Worm (Caenorhabditis elegans) whole organism, L1 larva: ENCODE results near the gene srt-59.
A peak's percentile ranks its signal among the peaks of the same experiment; 100 is the strongest.

Source experiments
- C04F5.9 ChIP-seq: sonication (generic microtip); optimal IDR thresholded peaks from 2 replicates; lab custom pipeline; 2016; ENCODE audit warnings: missing genetic modification characterization, missing compliant biosample characterization
- C16A3.4 ChIP-seq: fragments of 150-350 bp; optimal IDR thresholded peaks from 2 replicates; lab custom pipeline; 2014; ENCODE audit warnings: missing biosample characterization, missing genetic modification characterization
- F16B12.6 ChIP-seq: fragments of 150-350 bp; optimal IDR thresholded peaks from 2 replicates; lab custom pipeline; 2014; ENCODE audit warnings: missing biosample characterization, missing genetic modification characterization
- aha-1 ChIP-seq: fragments of 150-350 bp; optimal IDR thresholded peaks from 2 replicates; lab custom pipeline; 2014; ENCODE audit warnings: missing biosample characterization, missing genetic modification characterization
- alr-1 ChIP-seq: fragments of 200-800 bp; sonication (Bioruptor generic); optimal IDR thresholded peaks from 2 replicates; lab custom pipeline; 2018; ENCODE audit warnings: borderline replicate concordance, mild to moderate bottlenecking, missing genetic modification characterization, missing compliant biosample characterization
- ama-1 ChIP-seq: fragments of 150-350 bp; optimal IDR thresholded peaks from 2 replicates; lab custom pipeline; 2014
- blmp-1 ChIP-seq: fragments of 150-350 bp; optimal IDR thresholded peaks from 2 replicates; lab custom pipeline; 2014; ENCODE audit warnings: missing biosample characterization, missing genetic modification characterization
- ceh-8 ChIP-seq: fragments of 200-800 bp; sonication (Bioruptor generic); optimal IDR thresholded peaks from 2 replicates; lab custom pipeline; 2018; ENCODE audit warnings: mild to moderate bottlenecking, missing genetic modification characterization, moderate library complexity, missing compliant biosample characterization
- ceh-82 ChIP-seq, 3 experiments: fragments of 150-350 bp in 1 of 3; sonication (generic microtip) in 2 of 3; optimal IDR thresholded peaks; 2 replicates each; lab custom pipeline; 2014 to 2017; ENCODE audit warnings: missing biosample characterization in 3 of 3, missing genetic modification characterization in 3 of 3
- ceh-88 ChIP-seq: fragments of 200-800 bp; sonication (Bioruptor generic); IDR thresholded peaks from 2 replicates; pipeline ENCODE4 v1.3.6; 2022; ENCODE audit warnings: missing genetic modification characterization, missing compliant biosample characterization
- ces-1 ChIP-seq: fragments of 150-350 bp; optimal IDR thresholded peaks from 2 replicates; lab custom pipeline; 2014; ENCODE audit warnings: missing biosample characterization, missing genetic modification reagents, missing genetic modification characterization
- dpl-1 ChIP-seq, 3 experiments: fragments of 150-350 bp in 2 of 3; sonication (generic microtip) in 1 of 3; optimal IDR thresholded peaks; 2 replicates each; lab custom pipeline; 2014 to 2017; ENCODE audit warnings: missing biosample characterization in 3 of 3, missing genetic modification characterization in 3 of 3, missing genetic modification reagents in 3 of 3
- dsc-1 ChIP-seq: sonication (generic microtip); optimal IDR thresholded peaks from 2 replicates; lab custom pipeline; 2016; ENCODE audit warnings: mild to moderate bottlenecking, missing genetic modification characterization, missing compliant biosample characterization
- efl-1 ChIP-seq, 4 experiments: fragments of 150-350 bp; optimal IDR thresholded peaks in 3 of 4; peaks in 1 of 4; 1 replicate in 1 of 4; 2 replicates in 3 of 4; lab custom pipeline; 2014; ENCODE audit warnings: missing biosample characterization in 2 of 4, missing genetic modification characterization in 2 of 4, missing genetic modification reagents in 2 of 4
- elt-3 ChIP-seq, 6 experiments: fragments of 150-350 bp in 1 of 6; sonication (generic microtip); optimal IDR thresholded peaks; 2 replicates each; lab custom pipeline; 2017 to 2018; ENCODE audit warnings: missing biosample characterization in 6 of 6, missing genetic modification characterization in 6 of 6, inconsistent platforms in 1 of 6
- ets-5 ChIP-seq: fragments of 200-800 bp; sonication (Bioruptor generic); IDR thresholded peaks from 2 replicates; pipeline ENCODE4 v1.3.6; 2022; ENCODE audit warnings: missing genetic modification characterization, missing compliant biosample characterization
- fkh-8 ChIP-seq: sonication (generic microtip); optimal IDR thresholded peaks from 2 replicates; lab custom pipeline; 2016; ENCODE audit warnings: mild to moderate bottlenecking, missing genetic modification characterization, missing compliant biosample characterization
- hlh-17 ChIP-seq: fragments of 200-800 bp; sonication (Bioruptor generic); optimal IDR thresholded peaks from 2 replicates; lab custom pipeline; 2018; ENCODE audit warnings: missing genetic modification characterization, mild to moderate bottlenecking, missing compliant biosample characterization, moderate library complexity, borderline replicate concordance
- hlh-4 ChIP-seq: sonication (generic microtip); optimal IDR thresholded peaks from 2 replicates; lab custom pipeline; 2016; ENCODE audit warnings: mild to moderate bottlenecking, missing genetic modification characterization, missing compliant biosample characterization
- hpl-2 ChIP-seq: fragments of 150-350 bp; optimal IDR thresholded peaks from 2 replicates; lab custom pipeline; 2014; ENCODE audit warnings: missing biosample characterization, missing genetic modification reagents, missing genetic modification characterization
- lin-15B ChIP-seq: fragments of 150-350 bp; sonication (generic microtip); optimal IDR thresholded peaks from 3 replicates; lab custom pipeline; 2014; ENCODE audit warnings: missing biosample characterization, missing genetic modification characterization
- lin-35 ChIP-seq, 2 experiments: fragments of 150-350 bp; optimal IDR thresholded peaks; 2 replicates each; lab custom pipeline; 2014; ENCODE audit warnings: missing biosample characterization in 2 of 2, missing genetic modification characterization in 2 of 2, missing genetic modification reagents in 2 of 2
- mab-9 ChIP-seq: fragments of 200-800 bp; sonication (Bioruptor generic); IDR thresholded peaks from 2 replicates; pipeline ENCODE4 v1.3.6; 2022; ENCODE audit warnings: missing genetic modification reagents, missing genetic modification characterization, missing compliant biosample characterization
- mep-1 ChIP-seq: fragments of 150-350 bp; optimal IDR thresholded peaks from 2 replicates; lab custom pipeline; 2014; ENCODE audit warnings: missing biosample characterization, missing genetic modification characterization
- nhr-47 ChIP-seq: sonication (generic microtip); optimal IDR thresholded peaks from 2 replicates; lab custom pipeline; 2016; ENCODE audit warnings: mild to moderate bottlenecking, missing genetic modification characterization, moderate library complexity, missing compliant biosample characterization
- nhr-84 ChIP-seq: sonication (generic microtip); optimal IDR thresholded peaks from 2 replicates; lab custom pipeline; 2017; ENCODE audit warnings: missing biosample characterization, missing genetic modification characterization
- nhr-90 ChIP-seq: sonication (generic microtip); optimal IDR thresholded peaks from 2 replicates; lab custom pipeline; 2016; ENCODE audit warnings: mild to moderate bottlenecking, missing genetic modification characterization, missing compliant biosample characterization; ENCODE audit not compliant: poor library complexity
- pag-3 ChIP-seq: sonication (generic microtip); optimal IDR thresholded peaks from 2 replicates; lab custom pipeline; 2017; ENCODE audit warnings: missing genetic modification characterization, mild to moderate bottlenecking, missing compliant biosample characterization, antibody characterized with exemption, borderline replicate concordance; ENCODE audit not compliant: insufficient read depth
- pax-3 ChIP-seq: fragments of 200-800 bp; sonication (Bioruptor generic); optimal IDR thresholded peaks from 2 replicates; lab custom pipeline; 2018; ENCODE audit warnings: mild to moderate bottlenecking, missing genetic modification characterization, moderate library complexity, missing compliant biosample characterization
- pqm-1 ChIP-seq: sonication (generic microtip); optimal IDR thresholded peaks from 3 replicates; lab custom pipeline; 2017; ENCODE audit warnings: missing biosample characterization, missing genetic modification characterization
- rnt-1 ChIP-seq: sonication (generic microtip); optimal IDR thresholded peaks from 2 replicates; lab custom pipeline; 2016; ENCODE audit warnings: mild to moderate bottlenecking, missing genetic modification characterization, moderate library complexity, missing compliant biosample characterization
- snu-23 ChIP-seq: sonication (generic microtip); optimal IDR thresholded peaks from 2 replicates; lab custom pipeline; 2016; ENCODE audit warnings: missing genetic modification characterization, missing compliant biosample characterization
- sptf-1 ChIP-seq: fragments of 150-350 bp; optimal IDR thresholded peaks from 2 replicates; lab custom pipeline; 2014; ENCODE audit warnings: missing biosample characterization, missing genetic modification characterization
- tbx-2 ChIP-seq: sonication (generic microtip); optimal IDR thresholded peaks from 2 replicates; lab custom pipeline; 2016; ENCODE audit warnings: missing genetic modification characterization, missing compliant biosample characterization
- unc-130 ChIP-seq: fragments of 150-350 bp; optimal IDR thresholded peaks from 2 replicates; lab custom pipeline; 2017; ENCODE audit warnings: missing biosample characterization, missing genetic modification characterization, inconsistent platforms
- unc-30 ChIP-seq: sonication (generic microtip); optimal IDR thresholded peaks from 2 replicates; lab custom pipeline; 2017; ENCODE audit warnings: missing biosample characterization, missing genetic modification characterization
- unc-98 ChIP-seq: fragments of 200-800 bp; sonication (Bioruptor generic); IDR thresholded peaks from 2 replicates; pipeline ENCODE4 v1.3.6; 2022; ENCODE audit warnings: missing genetic modification characterization, missing compliant biosample characterization
- vab-15 ChIP-seq: sonication (generic microtip); optimal IDR thresholded peaks from 2 replicates; lab custom pipeline; 2017; ENCODE audit warnings: missing genotype, mild to moderate bottlenecking, missing genetic modification characterization, missing compliant biosample characterization
- xbp-1 ChIP-seq: sonication (generic microtip); optimal IDR thresholded peaks from 2 replicates; lab custom pipeline; 2016; ENCODE audit warnings: missing genetic modification characterization, missing compliant biosample characterization
- zag-1 ChIP-seq: fragments of 150-350 bp; optimal IDR thresholded peaks from 2 replicates; lab custom pipeline; 2014; ENCODE audit warnings: missing biosample characterization, missing genetic modification characterization

The srt-59 gene

ce11 chrIV:592382-592781 lies 9.1 kb downstream of the srt-59 start, which contains the start of gene C18H7.6:
Gene C18H7.6 (minus strand): TSS chrIV:592485.
- TF ChIP-seq ets-5 (GFP tag; lab: Robert Waterston, UW) (no peak), fkh-8 (tag; lab: Kevin White, UChicago) (peak; percentile 2), snu-23 (no peak), hlh-4 (tag; lab: Kevin White, UChicago) (peak; percentile 97)

- no peak for TF ChIP-seq F16B12.6 (tag; lab: Kevin White, UChicago)
- TF ChIP-seq C16A3.4 (tag; lab: Kevin White, UChicago), result no peak
- TF ChIP-seq ceh-82 (tag; optimal IDR thresholded peaks at IDR 0.05; lab: Kevin White, UChicago), result no peak
- no peak for TF ChIP-seq lin-15B (tag; lab: Kevin White, UChicago)
- no peak for TF ChIP-seq xbp-1 (tag; lab: Kevin White, UChicago)
- TF ChIP-seq mab-9 (GFP tag; lab: Robert Waterston, UW), result no peak
- no peak for TF ChIP-seq unc-130 (tag; lab: Kevin White, UChicago)
- no peak for TF ChIP-seq mep-1 (tag; lab: Kevin White, UChicago)
Measured at ce11 chrIV:587729-588128, 13.8 kb downstream of the srt-59 start, which contains the start of gene C18H7.12. Gene C18H7.12 (minus strand): TSS chrIV:587829.

- TF ChIP-seq efl-1 (optimal IDR thresholded peaks at IDR 0.05; lab: Kevin White, UChicago), result no peak
- TF ChIP-seq efl-1 (GFP tag; optimal IDR thresholded peaks at IDR 0.05 in 1 of 2; lab: Kevin White, UChicago), result peak in 1 of 2 experiments; percentile 56
- no peak for TF ChIP-seq hpl-2 (GFP tag; lab: Kevin White, UChicago)
Measured at ce11 chrIV:584039-584438, 17.5 kb downstream of the srt-59 start.

- no peak for TF ChIP-seq alr-1 (tag; lab: Kevin White, UChicago)
- no peak for TF ChIP-seq sptf-1 (tag; lab: Kevin White, UChicago)
- no peak for TF ChIP-seq nhr-47 (tag; lab: Kevin White, UChicago)
- no peak for TF ChIP-seq nhr-84
- no peak for TF ChIP-seq ceh-88 (GFP tag; lab: Robert Waterston, UW)
- no peak for TF ChIP-seq efl-1 (optimal IDR thresholded peaks at IDR 0.05; lab: Kevin White, UChicago)
- peak in 1 of 2 experiments; percentile 3 for TF ChIP-seq efl-1 (GFP tag; optimal IDR thresholded peaks at IDR 0.05 in 1 of 2; lab: Kevin White, UChicago)
Measured at ce11 chrIV:582130-582529, 19.4 kb downstream of the srt-59 start, which contains the start of gene F56A11.6. Gene F56A11.6 (minus strand): TSS chrIV:582230.

- TF ChIP-seq alr-1 (tag; lab: Kevin White, UChicago) (no peak), ets-5 (GFP tag; lab: Robert Waterston, UW) (no peak), C04F5.9 (tag; lab: Kevin White, UChicago) (no peak), dsc-1 (tag; lab: Kevin White, UChicago) (no peak), xbp-1 (tag; lab: Kevin White, UChicago) (no peak), pqm-1 (tag; lab: Kevin White, UChicago) (no peak), pax-3 (tag; lab: Kevin White, UChicago) (no peak), aha-1 (tag; lab: Kevin White, UChicago) (no peak), elt-3 (tag; optimal IDR thresholded peaks at IDR 0.05; lab: Kevin White, UChicago) (no peak), unc-98 (no peak), tbx-2 (tag; lab: Kevin White, UChicago) (no peak), ces-1 (GFP tag; lab: Kevin White, UChicago) (no peak), sptf-1 (tag; lab: Kevin White, UChicago) (no peak), ama-1 (lab: Kevin White, UChicago) (no peak), nhr-47 (tag; lab: Kevin White, UChicago) (no peak)
Measured at ce11 chrIV:580512-580911, 21.0 kb downstream of the srt-59 start.

- no peak for TF ChIP-seq vab-15 (tag; lab: Kevin White, UChicago)
- peak; percentile 51 to 59 for TF ChIP-seq lin-35 (GFP tag; optimal IDR thresholded peaks at IDR 0.05; lab: Kevin White, UChicago)
- peak in 2 of 3 experiments; percentile 17 to 47 for TF ChIP-seq dpl-1 (GFP tag; optimal IDR thresholded peaks at IDR 0.05; lab: Kevin White, UChicago)
- no peak for TF ChIP-seq hlh-17 (GFP tag; lab: Kevin White, UChicago)
- TF ChIP-seq fkh-8 (tag; lab: Kevin White, UChicago), result no peak
- peak; percentile 22 for TF ChIP-seq rnt-1 (tag; lab: Kevin White, UChicago)
- no peak for TF ChIP-seq hlh-4 (tag; lab: Kevin White, UChicago)
- no peak for TF ChIP-seq zag-1 (tag; lab: Kevin White, UChicago)
- no peak for TF ChIP-seq pag-3 (tag; lab: Kevin White, UChicago)
- TF ChIP-seq efl-1 (optimal IDR thresholded peaks at IDR 0.05; lab: Kevin White, UChicago), result peak; percentile 33 to 37
- peak; percentile 42 to 87 for TF ChIP-seq efl-1 (GFP tag; optimal IDR thresholded peaks at IDR 0.05 in 1 of 2; lab: Kevin White, UChicago)
- no peak for TF ChIP-seq ceh-8 (GFP tag; lab: Kevin White, UChicago)
- no peak for TF ChIP-seq nhr-90 (tag; lab: Kevin White, UChicago)
- TF ChIP-seq ceh-82 (tag; optimal IDR thresholded peaks at IDR 0.05; lab: Kevin White, UChicago), result peak in 1 of 3 experiments; percentile 24
- no peak for TF ChIP-seq unc-30 (tag; lab: Kevin White, UChicago)
- no peak for TF ChIP-seq blmp-1 (tag; lab: Kevin White, UChicago)
- no peak for TF ChIP-seq sptf-1 (tag; lab: Kevin White, UChicago)
- TF ChIP-seq mep-1 (tag; lab: Kevin White, UChicago), result peak; percentile 34
Measured at ce11 chrIV:572487-572886, 29.0 kb downstream of the srt-59 start, which contains the start of gene gex-2. Gene gex-2 (plus strand): TSS chrIV:572769.
